Worm (Caenorhabditis elegans): ENCODE results near the gene mlc-3.

The mlc-3 gene

DNA sequence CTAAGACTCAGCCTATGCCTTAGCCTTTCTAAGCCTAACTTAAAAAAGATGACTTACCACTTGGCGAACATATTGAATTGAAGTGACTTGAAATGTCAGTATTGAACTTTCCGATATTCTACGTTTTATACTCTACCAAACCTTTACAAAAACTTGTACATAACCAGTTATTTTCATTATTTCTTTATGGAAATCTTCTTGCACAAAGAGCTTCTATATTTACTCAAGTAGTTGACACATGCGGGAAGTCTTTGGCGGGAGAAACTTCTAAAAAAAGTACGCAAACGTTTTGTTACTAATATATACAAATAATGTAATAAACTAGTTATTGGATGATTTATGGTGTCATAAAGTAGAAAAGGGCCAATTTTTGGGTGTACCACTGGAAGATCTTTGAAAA lies 3.9 kb downstream of the mlc-3 start, which contains the start of gene nspb-12:
TSS of gene nspb-12 (minus strand) at position 101 of the 400 bp plus-strand sequence.
- TF ChIP-seq irx-1 (tag; optimal IDR thresholded peaks at IDR 0.05) (no peak), lin-13 (GFP tag; optimal IDR thresholded peaks at IDR 0.05) (no peak)

DNA sequence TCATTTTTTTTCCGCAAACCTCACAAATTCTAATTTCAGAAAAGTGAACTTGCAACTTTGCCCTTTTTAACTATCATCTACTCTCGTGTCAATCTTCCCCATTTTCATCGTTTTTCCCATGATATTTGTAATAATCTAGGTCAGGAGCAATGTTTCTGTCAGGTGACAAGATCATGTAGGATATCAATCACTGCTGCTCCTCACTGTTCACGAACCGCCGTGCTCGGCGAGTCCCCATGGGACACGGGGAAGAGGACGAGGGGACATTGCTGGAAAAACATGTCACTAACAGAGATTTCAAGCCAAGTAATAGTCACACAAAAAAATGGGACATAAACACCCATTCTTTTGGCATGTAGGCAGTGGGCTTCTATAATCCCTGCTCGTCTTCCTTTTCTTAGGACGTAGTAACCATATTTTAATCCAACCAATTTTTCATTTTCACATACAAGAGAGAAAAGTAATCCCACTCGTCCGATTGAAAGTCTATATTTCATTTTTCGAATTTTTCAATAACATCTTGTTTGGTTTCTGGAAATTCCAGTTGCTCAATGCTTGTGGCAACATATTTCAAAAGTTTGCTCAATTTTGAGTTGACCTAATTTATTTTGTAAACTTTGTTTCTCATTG lies 6.1 kb downstream of the mlc-3 start:
- TF ChIP-seq efl-1 (optimal IDR thresholded peaks at IDR 0.05) (no peak), efl-1 (GFP tag; optimal IDR thresholded peaks at IDR 0.05 in 1 of 2) (peak in 1 of 2 experiments; percentile 20), unc-130 (tag; optimal IDR thresholded peaks at IDR 0.05) (no peak), nhr-71 (tag; optimal IDR thresholded peaks at IDR 0.05) (peak; percentile 28), rnt-1 (tag; optimal IDR thresholded peaks at IDR 0.05) (peak; percentile 50), lin-14 (GFP tag; optimal IDR thresholded peaks at IDR 0.05) (peak; percentile 55), Y116A8C.19 (tag; optimal IDR thresholded peaks at IDR 0.05; ENCODE audit: borderline replicate concordance) (no peak), unc-30 (tag; optimal IDR thresholded peaks at IDR 0.05) (peak; percentile 54)

DNA sequence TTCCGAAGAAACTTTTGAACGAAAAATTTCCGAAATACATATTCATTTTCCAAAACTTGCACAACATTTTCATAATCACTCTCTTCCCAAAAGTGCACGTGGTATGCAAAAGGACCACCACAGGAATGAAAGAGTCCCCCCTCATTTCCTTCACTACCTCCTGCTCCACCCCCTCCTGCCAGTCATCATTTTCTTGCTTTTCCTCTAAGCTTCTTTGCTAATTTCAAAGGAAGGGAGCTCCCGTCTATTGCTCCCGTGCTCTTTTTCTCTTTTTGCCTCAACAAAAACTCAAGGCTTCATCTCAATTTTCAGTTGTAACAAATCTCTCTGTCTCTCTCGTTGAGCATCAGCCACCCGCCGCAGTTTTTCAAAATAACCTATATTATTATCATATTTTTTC lies 8.0 kb downstream of the mlc-3 start:
- TF ChIP-seq nhr-71 (tag; optimal IDR thresholded peaks at IDR 0.05) (peak; percentile 18), nhr-84 (tag; optimal IDR thresholded peaks at IDR 0.05) (no peak), nhr-20 (tag; optimal IDR thresholded peaks at IDR 0.05) (no peak), lin-14 (GFP tag; optimal IDR thresholded peaks at IDR 0.05) (peak; percentile 65), pag-3 (tag; optimal IDR thresholded peaks at IDR 0.05; ENCODE audit: borderline replicate concordance, insufficient read depth) (peak; percentile 14), efl-1 (optimal IDR thresholded peaks at IDR 0.05) (no peak), efl-1 (GFP tag; optimal IDR thresholded peaks at IDR 0.05 in 1 of 2) (peak in 1 of 2 experiments; percentile 20), rnt-1 (tag; optimal IDR thresholded peaks at IDR 0.05) (peak; percentile 40), mdl-1 (tag; optimal IDR thresholded peaks at IDR 0.05) (peak in 1 of 2 experiments; percentile 25), skn-1 (tag; optimal IDR thresholded peaks at IDR 0.05) (peak; percentile 9), mep-1 (tag; optimal IDR thresholded peaks at IDR 0.05) (no peak)

DNA sequence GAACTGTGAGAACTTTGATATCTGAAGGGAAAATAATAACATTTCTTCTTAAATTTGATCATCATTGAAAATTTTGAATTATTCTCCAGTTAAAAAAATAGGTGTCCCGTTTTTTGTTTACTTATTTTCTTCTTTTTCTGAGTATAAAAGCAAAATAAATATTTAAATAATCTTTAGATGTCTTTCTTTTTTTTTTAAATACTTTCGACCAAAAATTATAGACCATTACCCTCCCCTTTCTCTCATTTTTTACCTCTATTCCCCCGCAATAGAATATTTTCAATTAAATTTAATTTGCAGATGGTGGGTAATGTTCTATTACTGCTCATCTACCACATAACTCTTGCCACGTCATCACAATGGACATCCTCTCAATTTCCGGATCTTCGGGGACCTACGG lies 8.9 kb downstream of the mlc-3 start, which contains the start of gene molo-1:
TSS of gene molo-1 (plus strand) at position 301 of the 400 bp plus-strand sequence.
- TF ChIP-seq swsn-7 (tag; optimal IDR thresholded peaks at IDR 0.05): no peak
- no peak for TF ChIP-seq aha-1 (tag; optimal IDR thresholded peaks at IDR 0.05)
- no peak for TF ChIP-seq lin-14 (GFP tag; optimal IDR thresholded peaks at IDR 0.05)
- no peak for TF ChIP-seq ceh-88 (GFP tag; IDR thresholded peaks at IDR 0.05)
- no peak for TF ChIP-seq ces-1 (GFP tag; optimal IDR thresholded peaks at IDR 0.05)
- no peak for TF ChIP-seq lsy-2 (tag; optimal IDR thresholded peaks at IDR 0.05)
- no peak for TF ChIP-seq rnt-1 (tag; optimal IDR thresholded peaks at IDR 0.05)
- no peak for TF ChIP-seq fkh-10 (GFP tag; optimal IDR thresholded peaks at IDR 0.05)
- TF ChIP-seq hlh-4 (tag; optimal IDR thresholded peaks at IDR 0.05): no peak
- TF ChIP-seq nhr-71 (tag; optimal IDR thresholded peaks at IDR 0.05): no peak
- TF ChIP-seq egl-13 (tag; optimal IDR thresholded peaks at IDR 0.05): no peak
- no peak for TF ChIP-seq nhr-28 (tag; optimal IDR thresholded peaks at IDR 0.05)

DNA sequence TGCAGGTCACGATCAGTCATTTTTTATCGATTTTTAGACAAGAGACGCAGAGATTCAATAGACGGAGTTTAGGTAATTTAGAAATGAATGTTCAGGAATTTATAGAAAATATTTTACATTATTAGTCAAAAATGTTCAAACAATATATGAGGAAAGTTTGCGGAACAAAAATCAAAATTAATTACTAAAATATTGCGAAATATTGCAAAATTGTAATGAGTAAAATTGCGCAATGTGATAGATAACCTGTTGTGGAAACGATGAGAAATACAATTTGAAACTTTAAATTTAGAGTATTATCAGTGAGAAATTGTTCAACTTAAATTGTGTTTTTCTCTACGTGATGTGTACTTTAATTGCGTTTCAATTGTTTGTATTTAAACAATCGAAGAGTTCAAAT lies 16.2 kb downstream of the mlc-3 start, which contains the start of gene F56D2.5:
TSS of gene F56D2.5 (minus strand) at position 371 of the 400 bp plus-strand sequence.
- no peak for TF ChIP-seq swsn-7 (tag; optimal IDR thresholded peaks at IDR 0.05)
- TF ChIP-seq skn-1 (tag; optimal IDR thresholded peaks at IDR 0.05): peak; percentile 69
- TF ChIP-seq zip-4 (GFP tag; optimal IDR thresholded peaks at IDR 0.05): peak; percentile 90
- TF ChIP-seq lsy-2 (tag; optimal IDR thresholded peaks at IDR 0.05): peak in 1 of 2 experiments; percentile 32
- TF ChIP-seq efl-1 (optimal IDR thresholded peaks at IDR 0.05): peak in 1 of 2 experiments; percentile 6
- TF ChIP-seq efl-1 (GFP tag; optimal IDR thresholded peaks at IDR 0.05 in 1 of 2): no peak

DNA sequence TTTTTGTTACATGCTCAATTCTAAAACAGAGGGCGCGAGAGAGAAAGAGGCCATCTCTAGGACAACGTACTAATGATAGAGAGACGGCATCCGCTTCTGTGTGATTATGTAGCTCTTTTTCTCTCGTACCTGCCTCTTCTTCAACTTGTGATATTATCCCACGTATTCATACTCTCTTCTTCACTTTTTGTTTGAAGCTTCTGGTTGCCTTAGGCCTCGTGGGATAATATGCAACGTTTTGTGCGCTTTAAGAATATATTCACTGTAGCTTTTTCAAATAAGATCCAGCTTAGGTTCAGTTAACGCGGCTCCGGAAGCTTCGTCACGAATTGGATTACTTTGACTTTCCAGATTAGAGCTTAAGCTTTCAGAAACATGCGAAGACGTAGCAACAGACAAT lies 17.9 kb downstream of the mlc-3 start, which contains the start of the genes F56D2.8 and uev-2:
TSS of gene F56D2.8 (minus strand) at position 101 of the 400 bp plus-strand sequence.
TSS of gene uev-2 (plus strand) at position 360 of the 400 bp plus-strand sequence.
- TF ChIP-seq pax-3 (tag; optimal IDR thresholded peaks at IDR 0.05) (no peak), fkh-8 (tag; optimal IDR thresholded peaks at IDR 0.05) (peak; percentile 57), lin-39 (tag; optimal IDR thresholded peaks at IDR 0.05) (no peak), zip-4 (GFP tag; optimal IDR thresholded peaks at IDR 0.05) (no peak), pag-3 (tag; optimal IDR thresholded peaks at IDR 0.05; ENCODE audit: borderline replicate concordance, insufficient read depth) (no peak), dsc-1 (tag; optimal IDR thresholded peaks at IDR 0.05) (peak; percentile 25), hpl-2 (GFP tag; optimal IDR thresholded peaks at IDR 0.05) (no peak), dpl-1 (GFP tag; optimal IDR thresholded peaks at IDR 0.05) (no peak), aly-2 (tag; optimal IDR thresholded peaks at IDR 0.05) (no peak), unc-98 (GFP tag; IDR thresholded peaks at IDR 0.05) (no peak)

Measured in whole organism, L1 larva.